Fruit fly (Drosophila melanogaster) whole organism, embryonic: ENCODE data around the gene CG44355.
A peak's percentile ranks its signal among the peaks of the same experiment; 100 is the strongest.

Experiments
- Blimp-1 ChIP-seq: fragments of 200-800 bp; sonication (Bioruptor generic); optimal IDR thresholded peaks from 3 replicates; lab custom pipeline; 2018; ENCODE audit warnings: missing biosample characterization, missing genetic modification characterization, mild to moderate bottlenecking, moderate library complexity, missing genetic modification reagents
- BtbVII ChIP-seq: fragments of 200-800 bp; sonication (Bioruptor generic); optimal IDR thresholded peaks from 3 replicates; lab custom pipeline; 2017; ENCODE audit warnings: missing biosample characterization, mild to moderate bottlenecking, missing genetic modification characterization
- CG12236 ChIP-seq: fragments of 200-800 bp; sonication (Bioruptor generic); optimal IDR thresholded peaks from 2 replicates; lab custom pipeline; 2016; ENCODE audit warnings: missing biosample characterization, missing genetic modification characterization
- CG12299 ChIP-seq: fragments of 200-800 bp; sonication (Bioruptor generic); optimal IDR thresholded peaks from 2 replicates; lab custom pipeline; 2018; ENCODE audit warnings: missing biosample characterization, mild to moderate bottlenecking, missing genetic modification characterization
- CG14441 ChIP-seq: fragments of 200-800 bp; sonication (Bioruptor generic); IDR thresholded peaks from 2 replicates; pipeline ENCODE4 v1.3.6; 2022; ENCODE audit warnings: missing biosample characterization, missing genetic modification characterization
- CG15479 ChIP-seq: fragments of 200-800 bp; sonication (Bioruptor generic); optimal IDR thresholded peaks from 3 replicates; lab custom pipeline; 2019; ENCODE audit warnings: missing biosample characterization, mild to moderate bottlenecking, missing genetic modification characterization, moderate library complexity
- CG1603 ChIP-seq: fragments of 200-800 bp; sonication (Bioruptor generic); optimal IDR thresholded peaks from 2 replicates; lab custom pipeline; 2019; ENCODE audit warnings: missing biosample characterization, mild to moderate bottlenecking, missing genetic modification characterization, moderate library complexity
- CG16813 ChIP-seq: fragments of 200-800 bp; sonication (Bioruptor generic); IDR thresholded peaks from 3 replicates; pipeline ENCODE4 v1.3.6; 2022; ENCODE audit warnings: missing biosample characterization, missing genetic modification characterization; ENCODE audit not compliant: partially characterized antibody
- CG1792 ChIP-seq: fragments of 200-800 bp; sonication (Bioruptor generic); optimal IDR thresholded peaks from 2 replicates; lab custom pipeline; 2016; ENCODE audit warnings: missing biosample characterization, missing genetic modification characterization
- CG18619 ChIP-seq: fragments of 200-800 bp; sonication (Bioruptor generic); optimal IDR thresholded peaks from 3 replicates; lab custom pipeline; 2017; ENCODE audit warnings: missing biosample characterization, mild to moderate bottlenecking, missing genetic modification characterization
- CG2712 ChIP-seq: fragments of 200-800 bp; optimal IDR thresholded peaks from 3 replicates; lab custom pipeline; 2019; ENCODE audit warnings: missing biosample characterization, mild to moderate bottlenecking, missing genetic modification characterization, moderate library complexity
- CG32772 ChIP-seq: fragments of 200-800 bp; sonication (Bioruptor generic); IDR thresholded peaks from 2 replicates; pipeline ENCODE4 v1.3.6; 2022; ENCODE audit warnings: missing biosample characterization, missing genetic modification characterization
- CG33213 ChIP-seq: fragments of 200-800 bp; sonication (Bioruptor generic); optimal IDR thresholded peaks from 3 replicates; lab custom pipeline; 2016; ENCODE audit warnings: missing biosample characterization, missing genetic modification characterization
- CG4404 ChIP-seq: fragments of 200-800 bp; sonication (Bioruptor generic); IDR thresholded peaks from 2 replicates; pipeline ENCODE4 v1.3.6; 2022; ENCODE audit warnings: missing biosample characterization, missing genetic modification characterization
- CG4424 ChIP-seq: fragments of 200-800 bp; sonication (Bioruptor generic); optimal IDR thresholded peaks from 3 replicates; lab custom pipeline; 2016; ENCODE audit warnings: missing biosample characterization, missing genetic modification characterization
- CG4707 ChIP-seq: fragments of 200-800 bp; sonication (Bioruptor generic); optimal IDR thresholded peaks from 2 replicates; lab custom pipeline; 2018; ENCODE audit warnings: missing biosample characterization, mild to moderate bottlenecking, missing genetic modification characterization, moderate library complexity
- CG6854 ChIP-seq: fragments of 200-800 bp; sonication (Bioruptor generic); optimal IDR thresholded peaks from 3 replicates; lab custom pipeline; 2017; ENCODE audit warnings: missing biosample characterization, mild to moderate bottlenecking, missing genetic modification characterization
- CG7928 ChIP-seq: fragments of 200-800 bp; sonication (Bioruptor generic); optimal IDR thresholded peaks from 2 replicates; lab custom pipeline; 2017; ENCODE audit warnings: missing biosample characterization, mild to moderate bottlenecking, missing genetic modification characterization
- CG8765 ChIP-seq: fragments of 200-800 bp; sonication (Bioruptor generic); IDR thresholded peaks from 2 replicates; pipeline ENCODE4 v1.3.6; 2022; ENCODE audit warnings: missing biosample characterization, missing genetic modification characterization
- CkIIα-i1 ChIP-seq: fragments of 200-800 bp; sonication (Bioruptor generic); IDR thresholded peaks from 2 replicates; pipeline ENCODE4 v1.3.6; 2022; ENCODE audit warnings: missing biosample characterization, missing genetic modification characterization
- CoRest ChIP-seq: fragments of 200-800 bp; sonication (Bioruptor generic); optimal IDR thresholded peaks from 3 replicates; lab custom pipeline; 2018; ENCODE audit warnings: missing biosample characterization, mild to moderate bottlenecking, missing genetic modification characterization, moderate library complexity
- D19B ChIP-seq: fragments of 200-800 bp; sonication (Bioruptor generic); optimal IDR thresholded peaks from 2 replicates; lab custom pipeline; 2017; ENCODE audit warnings: missing biosample characterization, mild to moderate bottlenecking, missing genetic modification characterization
- Lhr ChIP-seq: fragments of 200-800 bp; sonication (Bioruptor generic); optimal IDR thresholded peaks from 3 replicates; lab custom pipeline; 2017; ENCODE audit warnings: mild to moderate bottlenecking, missing biosample characterization, missing genetic modification reagents, missing genetic modification characterization
- Meics ChIP-seq: fragments of 200-800 bp; sonication (Bioruptor generic); optimal IDR thresholded peaks from 2 replicates; lab custom pipeline; 2017; ENCODE audit warnings: missing biosample characterization, mild to moderate bottlenecking, missing genetic modification characterization
- Opbp ChIP-seq: fragments of 200-800 bp; sonication (Bioruptor generic); IDR thresholded peaks from 3 replicates; pipeline ENCODE4 v1.3.6; 2022; ENCODE audit warnings: missing biosample characterization, missing genetic modification characterization; ENCODE audit not compliant: partially characterized antibody
- PHDP ChIP-seq: fragments of 200-800 bp; sonication (Bioruptor generic); optimal IDR thresholded peaks from 3 replicates; lab custom pipeline; 2018; ENCODE audit warnings: missing biosample characterization, mild to moderate bottlenecking, missing genetic modification characterization, moderate library complexity
- Xrp1 ChIP-seq: fragments of 200-800 bp; sonication (Bioruptor generic); IDR thresholded peaks from 2 replicates; pipeline ENCODE4 v1.3.6; 2022; ENCODE audit warnings: missing biosample characterization, missing genetic modification characterization
- ato ChIP-seq: fragments of 200-800 bp; sonication (Bioruptor generic); IDR thresholded peaks from 2 replicates; pipeline ENCODE4 v1.3.6; 2022; ENCODE audit warnings: missing biosample characterization, missing genetic modification characterization; ENCODE audit not compliant: partially characterized antibody
- bigmax ChIP-seq: fragments of 200-800 bp; sonication (Bioruptor generic); optimal IDR thresholded peaks from 2 replicates; lab custom pipeline; 2018; ENCODE audit warnings: missing biosample characterization, mild to moderate bottlenecking, missing genetic modification characterization
- chn ChIP-seq: fragments of 200-800 bp; sonication (Bioruptor generic); optimal IDR thresholded peaks from 2 replicates; lab custom pipeline; 2016; ENCODE audit warnings: missing biosample characterization, missing genetic modification characterization
- crp ChIP-seq, 2 experiments: fragments of 200-800 bp; sonication (Bioruptor generic); optimal IDR thresholded peaks; 2 replicates in 1 of 2; 3 replicates in 1 of 2; lab custom pipeline; 2017; ENCODE audit warnings: missing biosample characterization in 2 of 2, missing genetic modification characterization in 2 of 2, mild to moderate bottlenecking in 1 of 2, moderate library complexity in 1 of 2
- dati ChIP-seq: fragments of 200-800 bp; sonication (Bioruptor generic); IDR thresholded peaks from 2 replicates; pipeline ENCODE4 v1.3.6; 2022; ENCODE audit warnings: missing biosample characterization, missing genetic modification characterization
- disco-r ChIP-seq: fragments of 200-800 bp; sonication (Bioruptor generic); optimal IDR thresholded peaks from 2 replicates; lab custom pipeline; 2016; ENCODE audit warnings: missing biosample characterization, missing genetic modification characterization
- dmrt11E ChIP-seq: fragments of 200-800 bp; sonication (Bioruptor generic); optimal IDR thresholded peaks from 3 replicates; lab custom pipeline; 2018; ENCODE audit warnings: missing biosample characterization, mild to moderate bottlenecking, missing genetic modification characterization, moderate library complexity
- ftz-f1 ChIP-seq: fragments of 200-800 bp; sonication (Bioruptor generic); optimal IDR thresholded peaks from 2 replicates; lab custom pipeline; 2016; ENCODE audit warnings: missing biosample characterization, missing genetic modification characterization
- h ChIP-seq: fragments of >200 bp; optimal IDR thresholded peaks from 2 replicates; lab custom pipeline; 2017
- lbe ChIP-seq: fragments of 200-800 bp; sonication (Bioruptor generic); optimal IDR thresholded peaks from 2 replicates; lab custom pipeline; 2016; ENCODE audit warnings: missing biosample characterization, mild to moderate bottlenecking, missing genetic modification characterization
- lola ChIP-seq, 3 experiments: fragments of >200 bp in 2 of 3; fragments of 200-800 bp in 1 of 3; sonication (Bioruptor generic) in 1 of 3; optimal IDR thresholded peaks; 2 replicates each; lab custom pipeline; 2017 to 2019; ENCODE audit warnings: missing biosample characterization in 3 of 3, missing genetic modification characterization in 3 of 3, mild to moderate bottlenecking in 1 of 3, moderate library complexity in 1 of 3
- luna ChIP-seq: fragments of 200-800 bp; sonication (Bioruptor generic); optimal IDR thresholded peaks from 2 replicates; lab custom pipeline; 2016; ENCODE audit warnings: missing biosample characterization, missing genetic modification characterization
- pan ChIP-seq, 4 experiments: fragments of >200 bp in 3 of 4; fragments of 200-800 bp in 1 of 4; sonication (Bioruptor generic) in 1 of 4; optimal IDR thresholded peaks in 3 of 4; IDR thresholded peaks in 1 of 4; 2 replicates each; pipeline versions ENCODE4 v1.3.6 to Lab custom; 2017 to 2022; ENCODE audit warnings: missing biosample characterization in 2 of 4, missing genetic modification characterization in 2 of 4, mixed read lengths in 1 of 4
- ranshi ChIP-seq: fragments of 200-800 bp; sonication (Bioruptor generic); IDR thresholded peaks from 2 replicates; pipeline ENCODE4 v1.3.6; 2022; ENCODE audit warnings: missing biosample characterization, missing genetic modification characterization
- rib ChIP-seq: fragments of 200-800 bp; sonication (Bioruptor generic); IDR thresholded peaks from 2 replicates; pipeline ENCODE4 v1.3.6; 2022; ENCODE audit warnings: missing biosample characterization, missing genetic modification characterization
- sisA ChIP-seq: fragments of 200-800 bp; sonication (Bioruptor generic); IDR thresholded peaks from 2 replicates; pipeline ENCODE4 v1.3.6; 2022; ENCODE audit warnings: missing biosample characterization, missing genetic modification characterization
- slou ChIP-seq: fragments of 200-800 bp; sonication (Bioruptor generic); optimal IDR thresholded peaks from 3 replicates; lab custom pipeline; 2016; ENCODE audit warnings: missing biosample characterization, missing genetic modification characterization
- slp2 ChIP-seq: fragments of 200-800 bp; sonication (Bioruptor generic); optimal IDR thresholded peaks from 2 replicates; lab custom pipeline; 2016; ENCODE audit warnings: missing biosample characterization, missing genetic modification characterization
- tio ChIP-seq: fragments of 200-800 bp; sonication (Bioruptor generic); optimal IDR thresholded peaks from 2 replicates; lab custom pipeline; 2017; ENCODE audit warnings: missing biosample characterization, missing genetic modification characterization, inconsistent platforms
- trh ChIP-seq: fragments of 200-800 bp; sonication (Bioruptor generic); optimal IDR thresholded peaks from 2 replicates; lab custom pipeline; 2016; ENCODE audit warnings: missing biosample characterization, missing genetic modification characterization
- ttk ChIP-seq: fragments of 200-800 bp; sonication (Bioruptor generic); IDR thresholded peaks from 2 replicates; pipeline ENCODE4 v2.1.2; 2022; ENCODE audit warnings: missing biosample characterization, missing genetic modification characterization
- wdn ChIP-seq: fragments of 200-800 bp; sonication (Bioruptor generic); IDR thresholded peaks from 2 replicates; pipeline ENCODE4 v1.3.6; 2022; ENCODE audit warnings: missing biosample characterization, missing genetic modification characterization
- zfh1 ChIP-seq: fragments of 200-800 bp; sonication (Bioruptor generic); IDR thresholded peaks from 3 replicates; pipeline ENCODE4 v1.3.6; 2022; ENCODE audit warnings: missing biosample characterization, missing genetic modification characterization
- zfh2 ChIP-seq: fragments of 200-800 bp; sonication (Bioruptor generic); optimal IDR thresholded peaks from 2 replicates; lab custom pipeline; 2016; ENCODE audit warnings: missing biosample characterization, missing genetic modification characterization

The CG44355 gene

dm6 chr3L:12287370-12287769 lies 23.2 kb upstream of the CG44355 start:
- 0 out of 2 replicates have a peak, but pooled peaks have one; percentile 12 for TF ChIP-seq ttk (GFP tag; lab: Robert Waterston, UW)
- TF ChIP-seq CG4424 (GFP tag; lab: Kevin White, UChicago) = no peak
- no peak for TF ChIP-seq CG4707 (GFP tag; lab: Kevin White, UChicago)
- TF ChIP-seq CG32772 = no peak
- TF ChIP-seq CG18619 (GFP tag; lab: Kevin White, UChicago) = no peak
- no peak for TF ChIP-seq crp (GFP tag; optimal IDR thresholded peaks at IDR 0.05; lab: Kevin White, UChicago)
- TF ChIP-seq Opbp (GFP tag; lab: Robert Waterston, UW) = no peak
- no peak for TF ChIP-seq luna (GFP tag; lab: Kevin White, UChicago)
- no peak for TF ChIP-seq D19B (GFP tag; lab: Kevin White, UChicago)
- TF ChIP-seq BtbVII (GFP tag; lab: Kevin White, UChicago) = no peak
- no peak for TF ChIP-seq CG15479
- TF ChIP-seq lbe (GFP tag; lab: Kevin White, UChicago) = no peak
- no peak for TF ChIP-seq CoRest
- peak; percentile 20 for TF ChIP-seq dmrt11E (tag; lab: Kevin White, UChicago)
- no peak for TF ChIP-seq Lhr (GFP tag; lab: Kevin White, UChicago)
- no peak for TF ChIP-seq CG12236 (GFP tag; lab: Kevin White, UChicago)
- TF ChIP-seq CG4404 (GFP tag; lab: Robert Waterston, UW) = no peak
- no peak for TF ChIP-seq ranshi (GFP tag; lab: Robert Waterston, UW)
- TF ChIP-seq h (lab: Kevin White, UChicago) = no peak
- no peak for TF ChIP-seq dati (GFP tag; lab: Robert Waterston, UW)
- no peak for TF ChIP-seq trh (GFP tag; lab: Kevin White, UChicago)
- no peak for TF ChIP-seq Meics (GFP tag; lab: Kevin White, UChicago)
- TF ChIP-seq bigmax (GFP tag; lab: Kevin White, UChicago) = no peak
- 0 out of 2 replicates have a peak, but pooled peaks have one; percentile 11 for TF ChIP-seq sisA (GFP tag; lab: Robert Waterston, UW)
- no peak for TF ChIP-seq pan (optimal IDR thresholded peaks at IDR 0.05; lab: Kevin White, UChicago)
- peak in 1 of 2 experiments; percentile 31 for TF ChIP-seq pan (GFP tag; optimal IDR thresholded peaks at IDR 0.05 in 1 of 2, IDR thresholded peaks at IDR 0.05 in 1 of 2)
- no peak for TF ChIP-seq CG12299 (tag; lab: Kevin White, UChicago)
- TF ChIP-seq Xrp1 (GFP tag; lab: Robert Waterston, UW) = peak; percentile 28; the same call in 1 of the 2 replicates
- TF ChIP-seq ato (GFP tag; lab: Robert Waterston, UW) = no peak
- TF ChIP-seq slp2 (GFP tag; lab: Kevin White, UChicago) = no peak
- TF ChIP-seq lola (GFP tag; optimal IDR thresholded peaks at IDR 0.05; lab: Kevin White, UChicago) = no peak
- no peak for TF ChIP-seq CkIIα-i1 (GFP tag; lab: Robert Waterston, UW)
- TF ChIP-seq ftz-f1 = no peak
- TF ChIP-seq zfh2 (GFP tag; lab: Kevin White, UChicago) = no peak
- TF ChIP-seq CG14441 (GFP tag; lab: Robert Waterston, UW) = no peak
- TF ChIP-seq slou (GFP tag; lab: Kevin White, UChicago) = no peak
- 0 out of 2 replicates have a peak, but pooled peaks have one; percentile 11 for TF ChIP-seq CG8765
- TF ChIP-seq chn (GFP tag; lab: Kevin White, UChicago) = no peak
- TF ChIP-seq CG1603 (tag; lab: Kevin White, UChicago) = no peak
- TF ChIP-seq wdn (GFP tag; lab: Robert Waterston, UW) = no peak
- TF ChIP-seq CG16813 (GFP tag; lab: Robert Waterston, UW) = no peak
- TF ChIP-seq CG2712 (tag; lab: Kevin White, UChicago) = peak; percentile 20
- no peak for TF ChIP-seq tio (GFP tag; lab: Kevin White, UChicago)
- peak; percentile 43; the same call in 1 of the 3 replicates for TF ChIP-seq zfh1 (GFP tag; lab: Robert Waterston, UW)
- TF ChIP-seq CG1792 = no peak
- no peak for TF ChIP-seq CG33213 (GFP tag; lab: Kevin White, UChicago)
- no peak for TF ChIP-seq CG7928 (GFP tag; lab: Kevin White, UChicago)
- no peak for TF ChIP-seq disco-r (GFP tag; lab: Kevin White, UChicago)
- TF ChIP-seq rib (GFP tag; lab: Robert Waterston, UW) = no peak
- TF ChIP-seq CG6854 (GFP tag; lab: Kevin White, UChicago) = no peak
- TF ChIP-seq Blimp-1 (GFP tag; lab: Kevin White, UChicago) = no peak
- no peak for TF ChIP-seq PHDP (tag; lab: Kevin White, UChicago)
